Worm (Caenorhabditis elegans) whole organism, L4 larva: ENCODE measurements around the gene nprl-3.

Experiments used
- F37D6.2 ChIP-seq: sonication (generic microtip); optimal IDR thresholded peaks from 2 replicates; lab custom pipeline; 2016; ENCODE audit warnings: mild to moderate bottlenecking, missing genetic modification characterization, missing compliant biosample characterization
- F49E8.2 ChIP-seq: sonication (generic microtip); optimal IDR thresholded peaks from 2 replicates; lab custom pipeline; 2016; ENCODE audit warnings: missing compliant biosample characterization, mild to moderate bottlenecking, missing genetic modification characterization, borderline replicate concordance
- Y105C5A.15 ChIP-seq: fragments of 200-800 bp; sonication (Bioruptor generic); IDR thresholded peaks from 2 replicates; pipeline ENCODE4 v1.3.6; 2022; ENCODE audit warnings: missing genetic modification characterization, missing compliant biosample characterization
- Y75B8A.6 ChIP-seq: fragments of 200-800 bp; sonication (Bioruptor generic); IDR thresholded peaks from 2 replicates; pipeline ENCODE4 v1.3.6; 2022; ENCODE audit warnings: missing genetic modification reagents, missing genetic modification characterization, missing compliant biosample characterization
- aha-1 ChIP-seq: fragments of 150-350 bp; peaks from one replicate; lab custom pipeline; 2014; ENCODE audit warnings: missing biosample characterization, missing genetic modification characterization
- ama-1 ChIP-seq: fragments of 150-350 bp; optimal IDR thresholded peaks from 2 replicates; lab custom pipeline; 2014; ENCODE audit warnings: inconsistent platforms, mixed read lengths
- ceh-20 ChIP-seq: fragments of 200-800 bp; sonication (Bioruptor generic); IDR thresholded peaks from 2 replicates; pipeline ENCODE4 v1.3.6; 2022; ENCODE audit warnings: missing genetic modification reagents, missing genetic modification characterization, missing compliant biosample characterization
- ceh-28 ChIP-seq: fragments of 150-350 bp; optimal IDR thresholded peaks from 2 replicates; lab custom pipeline; 2014; ENCODE audit warnings: missing biosample characterization, missing genetic modification reagents, missing genetic modification characterization
- ceh-44 ChIP-seq: fragments of 200-800 bp; sonication (Bioruptor generic); IDR thresholded peaks from 2 replicates; pipeline ENCODE4 v1.3.6; 2022; ENCODE audit warnings: missing genetic modification reagents, missing genetic modification characterization, missing compliant biosample characterization
- cey-2 ChIP-seq: sonication (generic microtip); optimal IDR thresholded peaks from 3 replicates; lab custom pipeline; 2017; ENCODE audit warnings: missing genetic modification characterization, mild to moderate bottlenecking, missing compliant biosample characterization, antibody characterized with exemption, borderline replicate concordance; ENCODE audit not compliant: insufficient read depth
- daf-8 ChIP-seq: fragments of 200-800 bp; sonication (Bioruptor generic); IDR thresholded peaks from 2 replicates; pipeline ENCODE4 v1.3.6; 2022; ENCODE audit warnings: missing genetic modification characterization, missing compliant biosample characterization
- duxl-1 ChIP-seq: sonication (generic microtip); optimal IDR thresholded peaks from 2 replicates; lab custom pipeline; 2016; ENCODE audit warnings: mild to moderate bottlenecking, missing genetic modification characterization, moderate library complexity, missing compliant biosample characterization; ENCODE audit not compliant: poor library complexity
- egl-27 ChIP-seq: sonication (generic microtip); optimal IDR thresholded peaks from 3 replicates; lab custom pipeline; 2017; ENCODE audit warnings: missing biosample characterization, missing genetic modification reagents, missing genetic modification characterization
- egl-43 ChIP-seq: fragments of 200-800 bp; sonication (Bioruptor generic); IDR thresholded peaks from 2 replicates; pipeline ENCODE4 v1.3.6; 2022; ENCODE audit warnings: missing genetic modification reagents, missing genetic modification characterization, missing compliant biosample characterization
- hlh-11 ChIP-seq: fragments of 200-800 bp; sonication (Bioruptor generic); optimal IDR thresholded peaks from 2 replicates; lab custom pipeline; 2018; ENCODE audit warnings: mild to moderate bottlenecking, missing genetic modification characterization, missing compliant biosample characterization
- hlh-30 ChIP-seq: sonication (generic microtip); optimal IDR thresholded peaks from 2 replicates; lab custom pipeline; 2017; ENCODE audit warnings: antibody characterized with exemption, mild to moderate bottlenecking, missing genetic modification characterization, missing compliant biosample characterization; ENCODE audit not compliant: insufficient read depth
- lin-15B ChIP-seq: fragments of 150-350 bp; sonication (generic microtip); optimal IDR thresholded peaks from 3 replicates; lab custom pipeline; 2014; ENCODE audit warnings: missing biosample characterization, missing genetic modification characterization
- lin-29 ChIP-seq: fragments of 200-800 bp; sonication (Bioruptor generic); IDR thresholded peaks from 2 replicates; pipeline ENCODE4 v1.3.6; 2022; ENCODE audit warnings: missing genetic modification reagents, missing genetic modification characterization, missing compliant biosample characterization
- lin-38 ChIP-seq: fragments of 200-800 bp; sonication (Bioruptor generic); IDR thresholded peaks from 2 replicates; pipeline ENCODE4 v1.3.6; 2022; ENCODE audit warnings: missing genetic modification reagents, missing genetic modification characterization, missing compliant biosample characterization
- lin-39 ChIP-seq: fragments of 150-350 bp; optimal IDR thresholded peaks from 2 replicates; lab custom pipeline; 2014; ENCODE audit warnings: missing biosample characterization, missing genetic modification reagents, missing genetic modification characterization
- madf-5 ChIP-seq, 2 experiments: fragments of 200-800 bp; sonication (Bioruptor generic); IDR thresholded peaks; 2 replicates each; pipeline ENCODE4 v1.3.6; 2022; ENCODE audit warnings: missing compliant biosample characterization in 2 of 2, missing genetic modification characterization in 2 of 2
- mdt-29 ChIP-seq: fragments of 200-800 bp; sonication (Bioruptor generic); IDR thresholded peaks from 2 replicates; pipeline ENCODE4 v1.3.6; 2022; ENCODE audit warnings: missing genetic modification reagents, missing genetic modification characterization, missing compliant biosample characterization
- nhr-28 ChIP-seq: fragments of 150-350 bp; optimal IDR thresholded peaks from 2 replicates; lab custom pipeline; 2014; ENCODE audit warnings: missing biosample characterization, missing genetic modification characterization
- nhr-42 ChIP-seq: fragments of 200-800 bp; sonication (Bioruptor generic); IDR thresholded peaks from 2 replicates; pipeline ENCODE4 v1.3.6; 2022; ENCODE audit warnings: missing genetic modification characterization, missing compliant biosample characterization
- nhr-48 ChIP-seq: sonication (generic microtip); optimal IDR thresholded peaks from 2 replicates; lab custom pipeline; 2016; ENCODE audit warnings: mild to moderate bottlenecking, missing genetic modification characterization, missing compliant biosample characterization
- nhr-76 ChIP-seq: fragments of 150-350 bp; optimal IDR thresholded peaks from 2 replicates; lab custom pipeline; 2014; ENCODE audit warnings: missing biosample characterization, missing genetic modification characterization
- pha-4 ChIP-seq, 2 experiments: fragments of 150-350 bp in 1 of 2; fragments of 200-800 bp in 1 of 2; sonication (Bioruptor generic) in 1 of 2; IDR thresholded peaks in 1 of 2; optimal IDR thresholded peaks in 1 of 2; 2 replicates each; pipeline versions ENCODE4 v1.3.6 to Lab custom; 2014 to 2022; ENCODE audit warnings: missing genetic modification characterization in 2 of 2, missing genetic modification reagents in 2 of 2, missing biosample characterization in 1 of 2, missing compliant biosample characterization in 1 of 2
- pqm-1 ChIP-seq: sonication (generic microtip); optimal IDR thresholded peaks from 2 replicates; lab custom pipeline; 2017; ENCODE audit warnings: missing biosample characterization, missing genetic modification characterization
- rbr-2 ChIP-seq: sonication (generic microtip); optimal IDR thresholded peaks from 2 replicates; lab custom pipeline; 2016; ENCODE audit warnings: missing genotype, missing genetic modification characterization, missing compliant biosample characterization
- unc-62 ChIP-seq, 3 experiments: fragments of 150-350 bp in 1 of 3; sonication (generic microtip); optimal IDR thresholded peaks in 2 of 3; peaks in 1 of 3; 1 replicate in 1 of 3; 2 replicates in 2 of 3; lab custom pipeline; 2014 to 2017; ENCODE audit warnings: missing biosample characterization in 3 of 3, missing genetic modification characterization in 3 of 3, missing genetic modification reagents in 3 of 3, missing genotype in 1 of 3
- zag-1 ChIP-seq: fragments of 150-350 bp; optimal IDR thresholded peaks from 2 replicates; lab custom pipeline; 2014; ENCODE audit warnings: missing biosample characterization, missing genetic modification characterization
- ztf-7 ChIP-seq: fragments of 150-350 bp; optimal IDR thresholded peaks from 2 replicates; lab custom pipeline; 2014; ENCODE audit warnings: missing biosample characterization, missing genetic modification characterization

The nprl-3 gene

ce11 chrIV:8260848-8261638, 36.2 kb upstream of the nprl-3 start, which contains the start of gene vit-6 (continued):
- TF ChIP-seq unc-62 (GFP tag; optimal IDR thresholded peaks at IDR 0.05 in 1 of 2; lab: Kevin White, UChicago), result no peak
- no peak for TF ChIP-seq unc-62 (tag; optimal IDR thresholded peaks at IDR 0.05; lab: Kevin White, UChicago)
- no peak for TF ChIP-seq ceh-44 (GFP tag; lab: Robert Waterston, UW)
- no peak for TF ChIP-seq nhr-76 (tag; lab: Kevin White, UChicago)
- no peak for TF ChIP-seq hlh-30 (tag; lab: Kevin White, UChicago)
- no peak for TF ChIP-seq Y105C5A.15
- no peak for TF ChIP-seq egl-27 (tag; lab: Kevin White, UChicago)
- no peak for TF ChIP-seq pqm-1 (tag; lab: Kevin White, UChicago)
- no peak for TF ChIP-seq nhr-42 (GFP tag; lab: Robert Waterston, UW)
- TF ChIP-seq Y75B8A.6 (GFP tag; lab: Robert Waterston, UW), result 0 out of 2 replicates have a peak, but pooled peaks have one; percentile 66
- TF ChIP-seq hlh-11 (tag; lab: Kevin White, UChicago), result peak; percentile 44
- TF ChIP-seq aha-1 (tag; lab: Kevin White, UChicago), result peak; percentile 21
- peak; percentile 59; the same call in 1 of the 2 replicates for TF ChIP-seq egl-43
- TF ChIP-seq F37D6.2, result no peak
- no peak for TF ChIP-seq cey-2 (tag; lab: Kevin White, UChicago)
- TF ChIP-seq lin-39 (tag; lab: Kevin White, UChicago), result no peak
- 0 out of 2 replicates have a peak, but pooled peaks have one; percentile 70 for TF ChIP-seq daf-8 (GFP tag; lab: Robert Waterston, UW)
- 0 out of 2 replicates have a peak, but pooled peaks have one; percentile 41 for TF ChIP-seq pha-4 (GFP tag; IDR thresholded peaks at IDR 0.05; lab: Robert Waterston, UW)
- no peak for TF ChIP-seq pha-4 (tag; optimal IDR thresholded peaks at IDR 0.05; lab: Kevin White, UChicago)
- no peak for TF ChIP-seq lin-15B (tag; lab: Kevin White, UChicago)
- no peak for TF ChIP-seq ceh-20 (GFP tag; lab: Robert Waterston, UW)
- no peak for TF ChIP-seq madf-5 (GFP tag; IDR thresholded peaks at IDR 0.05; lab: Robert Waterston, UW)
- no peak for TF ChIP-seq lin-29
- no peak for TF ChIP-seq ztf-7 (tag; lab: Kevin White, UChicago)
- no peak for TF ChIP-seq F49E8.2 (tag; lab: Kevin White, UChicago)
- TF ChIP-seq rbr-2 (tag; lab: Kevin White, UChicago), result no peak
- TF ChIP-seq ceh-28 (tag; lab: Kevin White, UChicago), result no peak
- TF ChIP-seq nhr-48 (tag; lab: Kevin White, UChicago), result peak; percentile 69
- no peak for TF ChIP-seq nhr-28 (tag; lab: Kevin White, UChicago)
- peak; percentile 36 for TF ChIP-seq ama-1 (lab: Kevin White, UChicago)
- no peak for TF ChIP-seq duxl-1 (tag; lab: Kevin White, UChicago)

- TF ChIP-seq lin-15B (tag; lab: Kevin White, UChicago), result no peak
- peak; percentile 45 for TF ChIP-seq aha-1 (tag; lab: Kevin White, UChicago)
- TF ChIP-seq lin-38 (GFP tag; lab: Robert Waterston, UW), result peak; percentile 3; the same call in 1 of the 2 replicates
- 0 out of 2 replicates have a peak, but pooled peaks have one; percentile 19 for TF ChIP-seq mdt-29 (GFP tag; lab: Robert Waterston, UW)
- TF ChIP-seq nhr-48 (tag; lab: Kevin White, UChicago), result no peak
- no peak for TF ChIP-seq zag-1 (tag; lab: Kevin White, UChicago)
These were observed 34.6 kb upstream of the nprl-3 start for ce11 chrIV:8262671-8263070.
